Fruit fly (Drosophila melanogaster): ENCODE measurements around the gene CG3982.

The CG3982 gene

DNA sequence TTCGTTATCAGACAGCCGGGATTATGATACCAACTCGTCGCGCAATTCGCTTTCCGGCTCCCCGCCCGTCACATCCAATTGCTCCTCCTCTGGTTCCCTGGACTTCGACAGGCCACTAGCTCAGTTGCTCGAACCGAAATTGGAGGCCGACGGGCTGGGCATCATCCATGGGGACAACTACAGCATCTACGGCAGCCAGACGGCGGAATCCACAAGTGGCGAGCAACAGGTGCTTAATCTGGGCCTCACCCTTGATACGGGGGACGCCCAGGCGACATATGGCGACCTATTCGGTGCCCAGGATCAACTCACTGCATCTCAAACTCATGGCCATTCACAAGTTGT is 13.4 kb upstream of the CG3982 start:
- no peak for TF ChIP-seq CG8478 (optimal IDR thresholded peaks at IDR 0.05)

DNA sequence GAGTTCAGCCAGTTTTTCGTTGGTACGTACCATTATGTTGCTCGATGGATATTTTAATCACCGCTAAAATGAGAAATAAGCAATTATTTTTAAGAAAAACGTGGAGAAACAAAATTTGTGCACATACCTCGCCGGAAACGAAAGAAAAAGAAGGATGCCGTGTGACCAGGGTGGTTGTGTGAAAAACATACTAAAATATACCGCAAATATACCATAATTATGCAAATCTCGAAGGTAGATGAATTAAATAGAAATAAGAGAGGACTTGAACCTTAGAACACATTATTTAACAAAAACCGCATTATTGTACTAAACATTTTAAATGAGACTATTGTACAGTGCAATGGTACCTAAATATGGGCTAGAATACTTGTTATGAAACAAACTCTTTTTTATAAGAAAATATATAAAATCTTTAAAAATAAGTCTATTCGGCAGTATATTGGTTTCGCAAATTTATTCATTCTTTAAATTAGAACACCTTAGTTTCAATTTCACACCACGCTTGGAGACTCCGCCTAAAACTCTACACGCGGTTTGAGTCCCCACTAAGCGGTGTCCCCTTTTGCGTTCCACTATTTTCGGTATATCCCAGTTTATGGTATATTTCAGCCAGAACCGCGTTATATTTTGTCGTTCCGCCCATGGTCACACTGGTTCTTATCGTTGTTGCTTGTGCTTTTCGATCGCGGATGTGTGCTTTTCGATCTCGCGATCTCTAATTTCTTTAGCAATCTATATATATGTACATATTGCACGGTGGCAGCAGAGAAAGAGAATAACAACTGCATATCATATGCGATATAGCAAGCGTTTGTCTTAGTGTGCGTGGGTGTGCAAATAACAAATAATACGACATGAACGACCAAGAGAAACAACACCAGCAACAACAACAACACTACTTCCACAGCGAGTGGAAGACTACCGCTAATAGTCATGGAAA is 12.7 kb upstream of the CG3982 start, which contains the start of the genes RpS17 and MTF-1:
Gene RpS17, minus strand, starts transcription at position 157 of the 943 bp plus-strand sequence.
Gene MTF-1, plus strand, starts transcription at position 648 of the 943 bp plus-strand sequence.
- TF ChIP-seq pan (optimal IDR thresholded peaks at IDR 0.05) (no peak), CG8478 (optimal IDR thresholded peaks at IDR 0.05) (no peak), usp (GFP tag; optimal IDR thresholded peaks at IDR 0.05) (no peak), EcR (GFP tag; optimal IDR thresholded peaks at IDR 0.05) (no peak)

DNA sequence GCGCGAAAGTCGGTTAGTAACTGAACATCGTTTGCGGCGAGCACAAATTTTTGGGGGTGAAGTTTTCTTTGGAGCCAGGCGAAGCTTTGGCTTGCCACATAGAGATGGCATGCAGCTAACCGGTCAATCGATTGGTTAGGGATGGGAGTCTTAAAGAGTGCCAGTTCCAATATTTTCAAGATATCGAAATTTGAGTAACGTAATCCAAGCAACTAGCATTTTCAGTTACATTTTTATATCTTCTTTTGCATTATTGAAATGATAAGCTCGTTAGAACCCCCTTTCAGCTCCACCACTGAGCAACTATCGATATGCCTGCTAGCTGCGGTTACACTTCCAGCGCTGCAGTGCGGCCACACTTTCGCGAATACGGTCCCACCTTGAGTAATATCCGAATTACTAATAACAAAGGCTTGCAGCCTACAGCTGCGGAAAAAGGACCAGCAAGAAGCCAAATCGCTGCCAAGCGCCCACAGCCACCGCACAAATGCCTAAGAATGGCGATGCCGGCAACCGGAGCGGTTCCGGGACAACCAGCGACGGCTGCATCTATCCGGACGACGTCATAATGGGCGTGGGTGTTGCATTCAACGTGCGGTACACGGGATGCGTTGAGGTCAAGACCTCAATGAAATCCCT is 9.6 kb upstream of the CG3982 start, which contains the start of the genes Atat and Shc:
Gene Atat, minus strand, starts transcription at position 103 of the 639 bp plus-strand sequence.
Gene Shc, plus strand, starts transcription at position 355 of the 639 bp plus-strand sequence.
- TF ChIP-seq CG8478 (optimal IDR thresholded peaks at IDR 0.05), result no peak
- no peak for TF ChIP-seq Dll (optimal IDR thresholded peaks at IDR 0.05)
- no peak for TF ChIP-seq psq (optimal IDR thresholded peaks at IDR 0.05)
- TF ChIP-seq pan (optimal IDR thresholded peaks at IDR 0.05), result no peak
- no peak for TF ChIP-seq EcR (GFP tag; optimal IDR thresholded peaks at IDR 0.05)
- TF ChIP-seq usp (GFP tag; optimal IDR thresholded peaks at IDR 0.05), result no peak

- TF ChIP-seq EcR (GFP tag; optimal IDR thresholded peaks at IDR 0.05) (no peak), pan (optimal IDR thresholded peaks at IDR 0.05) (no peak), CG8478 (optimal IDR thresholded peaks at IDR 0.05) (no peak), Dll (optimal IDR thresholded peaks at IDR 0.05) (no peak), usp (GFP tag; optimal IDR thresholded peaks at IDR 0.05) (no peak), psq (optimal IDR thresholded peaks at IDR 0.05) (no peak)
Measured at dm6 chr3L:9425838-9426237, 8.7 kb upstream of the CG3982 start.

dm6 chr3L:9424528-9424911 is 7.3 kb upstream of the CG3982 start:
- TF ChIP-seq CG8478 (optimal IDR thresholded peaks at IDR 0.05), result no peak
- no peak for TF ChIP-seq psq (optimal IDR thresholded peaks at IDR 0.05)
- TF ChIP-seq EcR (GFP tag; optimal IDR thresholded peaks at IDR 0.05), result no peak
- TF ChIP-seq Dll (optimal IDR thresholded peaks at IDR 0.05), result no peak
- TF ChIP-seq usp (GFP tag; optimal IDR thresholded peaks at IDR 0.05), result no peak
- no peak for TF ChIP-seq pan (optimal IDR thresholded peaks at IDR 0.05)

- TF ChIP-seq Dll (optimal IDR thresholded peaks at IDR 0.05) (no peak), EcR (GFP tag; optimal IDR thresholded peaks at IDR 0.05) (no peak), CG8478 (optimal IDR thresholded peaks at IDR 0.05) (no peak), pan (optimal IDR thresholded peaks at IDR 0.05) (no peak), usp (GFP tag; optimal IDR thresholded peaks at IDR 0.05) (no peak), psq (optimal IDR thresholded peaks at IDR 0.05) (no peak)
Measured at dm6 chr3L:9423757-9424527, 6.8 kb upstream of the CG3982 start.

dm6 chr3L:9422636-9423419 is 5.6 kb upstream of the CG3982 start, which contains the start of gene aay:
Gene aay, plus strand, starts transcription at chr3L:9423253.
- TF ChIP-seq pan (optimal IDR thresholded peaks at IDR 0.05) (no peak), usp (GFP tag; optimal IDR thresholded peaks at IDR 0.05) (no peak), CG8478 (optimal IDR thresholded peaks at IDR 0.05) (no peak), EcR (GFP tag; optimal IDR thresholded peaks at IDR 0.05) (no peak), psq (optimal IDR thresholded peaks at IDR 0.05) (no peak), Dll (optimal IDR thresholded peaks at IDR 0.05) (no peak)

dm6 chr3L:9422135-9422534 is 4.9 kb upstream of the CG3982 start:
- TF ChIP-seq pan (optimal IDR thresholded peaks at IDR 0.05), result no peak
- no peak for TF ChIP-seq usp (GFP tag; optimal IDR thresholded peaks at IDR 0.05)
- TF ChIP-seq CG8478 (optimal IDR thresholded peaks at IDR 0.05), result no peak
- no peak for TF ChIP-seq Dll (optimal IDR thresholded peaks at IDR 0.05)
- TF ChIP-seq EcR (GFP tag; optimal IDR thresholded peaks at IDR 0.05), result no peak
- TF ChIP-seq psq (optimal IDR thresholded peaks at IDR 0.05), result no peak

dm6 chr3L:9421621-9422020 is 4.4 kb upstream of the CG3982 start:
- TF ChIP-seq pan (optimal IDR thresholded peaks at IDR 0.05), result no peak
- TF ChIP-seq Dll (optimal IDR thresholded peaks at IDR 0.05), result no peak
- TF ChIP-seq usp (GFP tag; optimal IDR thresholded peaks at IDR 0.05), result no peak
- TF ChIP-seq psq (optimal IDR thresholded peaks at IDR 0.05), result no peak
- TF ChIP-seq EcR (GFP tag; optimal IDR thresholded peaks at IDR 0.05), result no peak
- TF ChIP-seq CG8478 (optimal IDR thresholded peaks at IDR 0.05), result no peak

dm6 chr3L:9420819-9421130 is 3.6 kb upstream of the CG3982 start:
- no peak for TF ChIP-seq CG8478 (optimal IDR thresholded peaks at IDR 0.05)
- no peak for TF ChIP-seq pan (optimal IDR thresholded peaks at IDR 0.05)
- TF ChIP-seq usp (GFP tag; optimal IDR thresholded peaks at IDR 0.05), result no peak
- TF ChIP-seq Dll (optimal IDR thresholded peaks at IDR 0.05), result no peak
- TF ChIP-seq EcR (GFP tag; optimal IDR thresholded peaks at IDR 0.05), result no peak
- no peak for TF ChIP-seq psq (optimal IDR thresholded peaks at IDR 0.05)
